Fruit fly (Drosophila melanogaster): Measurements from ENCODE around the gene CG3609.

Gene CG3609

dm6 chr2L:2363626-2364147, 10.7 kb downstream of the CG3609 start (continued):
- TF ChIP-seq ftz-f1 (GFP tag; optimal IDR thresholded peaks at IDR 0.05) = no peak
- TF ChIP-seq CG9932 (GFP tag; IDR thresholded peaks at IDR 0.05) = peak; percentile 82
- TF ChIP-seq dan (GFP tag; IDR thresholded peaks at IDR 0.05) = no peak
- TF ChIP-seq dysf (GFP tag; IDR thresholded peaks at IDR 0.05) = peak; percentile 85
- peak in 1 of 2 experiments; percentile 64 for TF ChIP-seq crp (GFP tag; optimal IDR thresholded peaks at IDR 0.05)
- TF ChIP-seq Bgb (GFP tag; IDR thresholded peaks at IDR 0.05; ENCODE audit: partially characterized antibody) = no peak
- TF ChIP-seq trh (GFP tag; optimal IDR thresholded peaks at IDR 0.05) = peak; percentile 76
- peak; percentile 94 for TF ChIP-seq nom (GFP tag; optimal IDR thresholded peaks at IDR 0.05)
- no peak for TF ChIP-seq Dref (GFP tag; IDR thresholded peaks at IDR 0.05)
- TF ChIP-seq CoRest (tag; optimal IDR thresholded peaks at IDR 0.05) = peak; percentile 91
- TF ChIP-seq mld (GFP tag; IDR thresholded peaks at IDR 0.05; ENCODE audit: partially characterized antibody) = no peak
- peak; percentile 83; the same call in 2 of the 3 replicates for TF ChIP-seq CG3726 (GFP tag; IDR thresholded peaks at IDR 0.05)
- peak; percentile 28 for TF ChIP-seq Mad (GFP tag; optimal IDR thresholded peaks at IDR 0.05)
- peak; percentile 56 for TF ChIP-seq Ravus (GFP tag; IDR thresholded peaks at IDR 0.05)
- TF ChIP-seq CG30431 (GFP tag; optimal IDR thresholded peaks at IDR 0.05) = peak; percentile 76
- TF ChIP-seq B-H2 (GFP tag; optimal IDR thresholded peaks at IDR 0.05) = peak; percentile 86
- peak; percentile 91 for TF ChIP-seq Oli (tag; optimal IDR thresholded peaks at IDR 0.05)
- TF ChIP-seq CG10565 (GFP tag; optimal IDR thresholded peaks at IDR 0.05) = peak; percentile 59
- TF ChIP-seq CG1024 (GFP tag; IDR thresholded peaks at IDR 0.05) = peak; percentile 72
- TF ChIP-seq ci (GFP tag; IDR thresholded peaks at IDR 0.05) = peak; percentile 90
- TF ChIP-seq p53 (GFP tag; optimal IDR thresholded peaks at IDR 0.05) = no peak
- TF ChIP-seq Ptx1 (GFP tag; IDR thresholded peaks at IDR 0.05) = peak; percentile 80
- TF ChIP-seq CG14050 (GFP tag; IDR thresholded peaks at IDR 0.05) = peak; percentile 84
- TF ChIP-seq Vsx1 (GFP tag; optimal IDR thresholded peaks at IDR 0.05) = peak; percentile 80
- peak; percentile 45 for TF ChIP-seq CG8089 (GFP tag; optimal IDR thresholded peaks at IDR 0.05)
- TF ChIP-seq Eip74EF (GFP tag; optimal IDR thresholded peaks at IDR 0.05) = peak in 1 of 2 experiments; percentile 92
- no peak for TF ChIP-seq bbx (GFP tag; IDR thresholded peaks at IDR 0.05; ENCODE audit: partially characterized antibody)
- peak; percentile 74 for TF ChIP-seq Nf-YA (GFP tag; IDR thresholded peaks at IDR 0.05)
- TF ChIP-seq crc (GFP tag; optimal IDR thresholded peaks at IDR 0.05) = peak; percentile 40
- peak; percentile 48 for TF ChIP-seq Ets97D (GFP tag; optimal IDR thresholded peaks at IDR 0.05)
- TF ChIP-seq stc (GFP tag; IDR thresholded peaks at IDR 0.05) = peak; percentile 87
- peak; percentile 69 for TF ChIP-seq maf-S (GFP tag; optimal IDR thresholded peaks at IDR 0.05)
- TF ChIP-seq so (GFP tag; IDR thresholded peaks at IDR 0.05) = peak; percentile 86
- TF ChIP-seq slbo (GFP tag; IDR thresholded peaks at IDR 0.05) = peak; percentile 85
- TF ChIP-seq CG5180 (GFP tag; optimal IDR thresholded peaks at IDR 0.05) = peak; percentile 81
- peak; percentile 70 for TF ChIP-seq Deaf1 (tag; optimal IDR thresholded peaks at IDR 0.05)
- TF ChIP-seq CG33557 (GFP tag; optimal IDR thresholded peaks at IDR 0.05) = peak; percentile 77
- no peak for TF ChIP-seq CG14860 (GFP tag; IDR thresholded peaks at IDR 0.05; ENCODE audit: partially characterized antibody)
- peak; percentile 64 for TF ChIP-seq CG34376 (GFP tag; optimal IDR thresholded peaks at IDR 0.05)
- TF ChIP-seq CG12744 (GFP tag; optimal IDR thresholded peaks at IDR 0.05) = peak; percentile 71
- peak; percentile 84 for TF ChIP-seq bcd (GFP tag; optimal IDR thresholded peaks at IDR 0.05)
- TF ChIP-seq CG4854 (GFP tag; optimal IDR thresholded peaks at IDR 0.05) = peak; percentile 67
- TF ChIP-seq CG12155 (GFP tag; optimal IDR thresholded peaks at IDR 0.05) = peak; percentile 73
- peak; percentile 81 for TF ChIP-seq MTF-1 (GFP tag; optimal IDR thresholded peaks at IDR 0.05; ENCODE audit: borderline replicate concordance)
- peak; percentile 84 for TF ChIP-seq CG4424 (GFP tag; optimal IDR thresholded peaks at IDR 0.05)
- TF ChIP-seq al (GFP tag; IDR thresholded peaks at IDR 0.05) = peak; percentile 81
- TF ChIP-seq grn (GFP tag; optimal IDR thresholded peaks at IDR 0.05) = peak; percentile 44
- TF ChIP-seq gcm (GFP tag; optimal IDR thresholded peaks at IDR 0.05) = peak; percentile 91
- TF ChIP-seq CG6765 (GFP tag; optimal IDR thresholded peaks at IDR 0.05) = peak; percentile 74
- peak; percentile 90 for TF ChIP-seq CG14014 (GFP tag; IDR thresholded peaks at IDR 0.05)
